Worm (Caenorhabditis elegans) whole organism, mixed stage, embryonic: ENCODE measurements around the gene T16H12.2.
"Not testable (repeated sequence)": the region's sequence is repeated elsewhere in the genome, so short reads cannot be mapped to it uniquely, and the experiment has no call there.

Experiments
- bed-3 ChIP-seq: fragments of 200-800 bp; sonication (Bioruptor generic); optimal IDR thresholded peaks from 3 replicates; lab custom pipeline; 2018; ENCODE audit warnings: mild to moderate bottlenecking, missing genetic modification characterization, moderate library complexity, missing compliant biosample characterization
- blmp-1 ChIP-seq: fragments of 150-350 bp; optimal IDR thresholded peaks from 2 replicates; lab custom pipeline; 2014; ENCODE audit warnings: missing biosample characterization, missing genetic modification characterization
- ceh-39 ChIP-seq: fragments of 150-350 bp; optimal IDR thresholded peaks from 2 replicates; lab custom pipeline; 2014; ENCODE audit warnings: missing biosample characterization, missing genetic modification characterization
- ceh-43 ChIP-seq: fragments of 200-800 bp; sonication (Bioruptor generic); optimal IDR thresholded peaks from 2 replicates; lab custom pipeline; 2018; ENCODE audit warnings: mild to moderate bottlenecking, missing genetic modification characterization, moderate library complexity, missing compliant biosample characterization
- ceh-83 ChIP-seq: fragments of 200-800 bp; sonication (Bioruptor generic); optimal IDR thresholded peaks from 2 replicates; lab custom pipeline; 2018; ENCODE audit warnings: mild to moderate bottlenecking, missing genetic modification characterization, missing compliant biosample characterization
- ces-1 ChIP-seq: fragments of 150-350 bp; optimal IDR thresholded peaks from 2 replicates; lab custom pipeline; 2014; ENCODE audit warnings: missing biosample characterization, missing genetic modification reagents, missing genetic modification characterization
- cnd-1 ChIP-seq: fragments of 200-800 bp; sonication (Bioruptor generic); optimal IDR thresholded peaks from 2 replicates; lab custom pipeline; 2018; ENCODE audit warnings: mild to moderate bottlenecking, missing genetic modification characterization, missing compliant biosample characterization
- drap-1 ChIP-seq: fragments of 200-800 bp; sonication (Bioruptor generic); optimal IDR thresholded peaks from 3 replicates; lab custom pipeline; 2018; ENCODE audit warnings: mild to moderate bottlenecking, missing genetic modification characterization, missing compliant biosample characterization
- elt-1 ChIP-seq: sonication (generic microtip); optimal IDR thresholded peaks from 2 replicates; lab custom pipeline; 2017; ENCODE audit warnings: missing genetic modification characterization, mild to moderate bottlenecking, missing compliant biosample characterization, antibody characterized with exemption, moderate library complexity, borderline replicate concordance; ENCODE audit not compliant: insufficient read depth
- elt-3 ChIP-seq: fragments of 150-350 bp; optimal IDR thresholded peaks from 2 replicates; lab custom pipeline; 2014; ENCODE audit warnings: missing biosample characterization, missing genetic modification characterization
- flh-1 ChIP-seq: fragments of 200-800 bp; sonication (Bioruptor generic); optimal IDR thresholded peaks from 2 replicates; lab custom pipeline; 2018; ENCODE audit warnings: mild to moderate bottlenecking, missing genetic modification characterization, moderate library complexity, missing compliant biosample characterization
- ham-2 ChIP-seq: fragments of 200-800 bp; sonication (Bioruptor generic); optimal IDR thresholded peaks from 2 replicates; lab custom pipeline; 2018; ENCODE audit warnings: mild to moderate bottlenecking, missing genetic modification characterization, missing compliant biosample characterization
- hlh-1 ChIP-seq: fragments of 150-350 bp; optimal IDR thresholded peaks from 2 replicates; lab custom pipeline; 2014; ENCODE audit warnings: missing biosample characterization, missing genetic modification reagents, missing genetic modification characterization
- lin-13 ChIP-seq: fragments of 150-350 bp; optimal IDR thresholded peaks from 2 replicates; lab custom pipeline; 2014; ENCODE audit warnings: missing biosample characterization, missing genetic modification characterization
- lin-32 ChIP-seq: fragments of 200-800 bp; sonication (Bioruptor generic); optimal IDR thresholded peaks from 2 replicates; lab custom pipeline; 2018; ENCODE audit warnings: mild to moderate bottlenecking, missing genetic modification characterization, missing compliant biosample characterization
- lsy-2 ChIP-seq: fragments of 150-350 bp; optimal IDR thresholded peaks from 2 replicates; lab custom pipeline; 2014; ENCODE audit warnings: missing biosample characterization, missing genetic modification characterization
- mab-5 ChIP-seq: fragments of 150-350 bp; optimal IDR thresholded peaks from 2 replicates; lab custom pipeline; 2014; ENCODE audit warnings: missing biosample characterization, missing genetic modification characterization
- mep-1 ChIP-seq: fragments of 150-350 bp; optimal IDR thresholded peaks from 2 replicates; lab custom pipeline; 2017; ENCODE audit warnings: missing biosample characterization, missing genetic modification reagents, missing genetic modification characterization, inconsistent platforms
- mls-2 ChIP-seq: sonication (generic microtip); optimal IDR thresholded peaks from 2 replicates; lab custom pipeline; 2016; ENCODE audit warnings: mild to moderate bottlenecking, missing genetic modification characterization, moderate library complexity, missing compliant biosample characterization
- nhr-2 ChIP-seq: fragments of 150-350 bp; optimal IDR thresholded peaks from 2 replicates; lab custom pipeline; 2014; ENCODE audit warnings: missing biosample characterization, missing genetic modification characterization
- nhr-237 ChIP-seq: fragments of 150-350 bp; optimal IDR thresholded peaks from 2 replicates; lab custom pipeline; 2014; ENCODE audit warnings: missing biosample characterization, missing genetic modification characterization
- nhr-28 ChIP-seq: fragments of 150-350 bp; optimal IDR thresholded peaks from 2 replicates; lab custom pipeline; 2014; ENCODE audit warnings: missing biosample characterization, missing genetic modification characterization
- pha-4 ChIP-seq: fragments of 150-350 bp; optimal IDR thresholded peaks from 2 replicates; lab custom pipeline; 2018; ENCODE audit warnings: missing biosample characterization, missing genetic modification reagents, missing genetic modification characterization
- sem-2 ChIP-seq: fragments of 200-800 bp; sonication (Bioruptor generic); optimal IDR thresholded peaks from 2 replicates; lab custom pipeline; 2018; ENCODE audit warnings: mild to moderate bottlenecking, missing genetic modification characterization, missing compliant biosample characterization
- snpc-4 ChIP-seq: fragments of 150-350 bp; optimal IDR thresholded peaks from 2 replicates; lab custom pipeline; 2014; ENCODE audit warnings: missing biosample characterization, missing genetic modification characterization
- sptf-1 ChIP-seq: sonication (generic microtip); optimal IDR thresholded peaks from 2 replicates; lab custom pipeline; 2017; ENCODE audit warnings: mild to moderate bottlenecking, missing genetic modification characterization, moderate library complexity, missing compliant biosample characterization
- tbx-8 ChIP-seq: fragments of 200-800 bp; sonication (Bioruptor generic); optimal IDR thresholded peaks from 2 replicates; lab custom pipeline; 2018; ENCODE audit warnings: mild to moderate bottlenecking, missing genetic modification characterization, moderate library complexity, missing compliant biosample characterization
- unc-120 ChIP-seq: sonication (generic microtip); optimal IDR thresholded peaks from 2 replicates; lab custom pipeline; 2017; ENCODE audit warnings: missing genetic modification characterization, missing compliant biosample characterization; ENCODE audit not compliant: poor library complexity, severe bottlenecking
- unc-39 ChIP-seq: fragments of 150-350 bp; optimal IDR thresholded peaks from 2 replicates; lab custom pipeline; 2014; ENCODE audit warnings: missing biosample characterization, missing genetic modification characterization
- unc-62 ChIP-seq: fragments of 150-350 bp; optimal IDR thresholded peaks from 2 replicates; lab custom pipeline; 2014; ENCODE audit warnings: missing biosample characterization, missing genetic modification reagents, missing genetic modification characterization
- zip-8 ChIP-seq: fragments of 150-350 bp; optimal IDR thresholded peaks from 2 replicates; lab custom pipeline; 2014; ENCODE audit warnings: missing biosample characterization, missing genetic modification characterization
- ztf-11 ChIP-seq: fragments of 150-350 bp; optimal IDR thresholded peaks from 2 replicates; lab custom pipeline; 2014; ENCODE audit warnings: missing biosample characterization, missing genetic modification characterization

Gene T16H12.2

ce11 chrIII:10050321-10050720 lies 35.8 kb upstream of the T16H12.2 start, which contains the start of gene T16G12.3:
T16G12.3 (plus strand) TSS chrIII:10050621.
- not testable (repeated sequence) for TF ChIP-seq elt-1; nhr-237 (tag; lab: Kevin White, UChicago); drap-1
- TF ChIP-seq, all 35 proteins: peak for 0; not testable (repeated sequence) for 35

DNA sequence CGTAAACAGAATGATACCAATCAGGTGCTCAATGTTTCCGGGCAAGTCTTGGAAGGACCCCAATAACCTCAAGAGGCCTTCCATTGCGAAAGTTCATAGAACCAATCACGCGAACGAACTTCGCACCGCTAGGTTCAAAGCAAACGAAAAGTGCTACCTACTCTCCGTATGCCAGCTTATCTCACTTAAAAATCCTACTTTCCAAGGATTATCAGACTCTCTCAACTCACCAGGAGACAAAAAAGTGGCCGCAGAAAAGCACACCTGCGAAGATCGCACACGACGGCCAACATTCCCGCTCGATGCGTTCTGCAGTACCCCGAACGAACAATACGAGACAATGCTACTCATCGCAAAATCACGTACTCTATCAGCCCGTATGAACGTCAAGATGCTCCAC lies 32.8 kb upstream of the T16H12.2 start, which contains the start of gene T16G12.12:
T16G12.12 (plus strand) TSS at position 301 of the 400 bp plus-strand sequence.
- not testable (repeated sequence) for TF ChIP-seq ceh-39 (tag; lab: Kevin White, UChicago); bed-3; ceh-83 (GFP tag; lab: Kevin White, UChicago)

DNA sequence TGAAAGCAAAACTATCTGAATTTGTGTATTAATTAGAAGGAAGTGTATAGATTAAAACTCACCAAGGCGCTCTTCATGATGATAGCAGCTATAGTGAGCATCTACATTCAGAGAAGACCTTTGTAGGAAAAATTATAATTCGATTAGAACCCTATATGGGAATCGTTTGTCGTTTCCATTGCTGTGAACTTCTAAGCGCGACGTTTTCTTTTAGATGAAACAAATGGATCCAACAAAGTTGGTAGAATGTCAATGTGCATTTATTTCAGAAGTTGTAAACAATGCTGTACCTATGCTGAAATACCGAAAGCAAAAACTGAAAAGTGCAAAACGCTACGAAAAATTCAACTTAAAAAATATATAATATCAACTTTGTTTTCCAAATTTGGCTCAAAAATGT lies 30.1 kb upstream of the T16H12.2 start, which contains the start of gene T16G12.10:
T16G12.10 (minus strand) TSS at position 101 of the 400 bp plus-strand sequence.
- TF ChIP-seq sptf-1 (tag; lab: Kevin White, UChicago) (no peak), snpc-4 (no peak), ces-1 (GFP tag; lab: Kevin White, UChicago) (no peak)

DNA sequence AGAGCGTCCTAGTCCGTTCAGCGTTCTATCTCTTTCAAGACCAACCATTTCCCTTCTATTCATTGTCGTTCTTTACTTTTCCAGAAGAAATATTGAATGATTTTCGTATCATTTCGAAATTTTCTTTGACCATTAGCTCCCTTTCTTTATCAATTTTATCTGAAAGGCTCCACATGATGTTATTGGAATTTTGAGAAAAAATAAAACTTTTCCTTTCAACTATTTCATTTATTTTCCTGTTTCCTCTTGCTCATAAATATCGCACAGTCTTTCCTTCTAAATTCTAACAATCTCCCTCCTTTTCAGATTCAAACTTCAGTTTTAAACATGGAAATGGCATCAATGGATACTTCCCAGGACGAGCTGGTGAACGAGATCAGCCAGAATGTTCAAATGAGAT lies 28.6 kb upstream of the T16H12.2 start, which contains the start of gene T16G12.4:
T16G12.4 (plus strand) TSS at position 301 of the 400 bp plus-strand sequence.
- TF ChIP-seq nhr-237 (tag; lab: Kevin White, UChicago) (no peak), lsy-2 (tag; lab: Kevin White, UChicago) (no peak), drap-1 (no peak), lin-32 (GFP tag; lab: Kevin White, UChicago) (no peak), flh-1 (GFP tag; lab: Kevin White, UChicago) (no peak), nhr-2 (tag; lab: Kevin White, UChicago) (no peak), unc-120 (tag; lab: Kevin White, UChicago) (no peak), hlh-1 (tag; lab: Kevin White, UChicago) (no peak), elt-1 (no peak), blmp-1 (tag; lab: Kevin White, UChicago) (no peak), cnd-1 (no peak), ham-2 (GFP tag; lab: Kevin White, UChicago) (no peak), mab-5 (tag; lab: Kevin White, UChicago) (no peak), ceh-83 (GFP tag; lab: Kevin White, UChicago) (no peak), elt-3 (tag; lab: Kevin White, UChicago) (no peak), sem-2 (GFP tag; lab: Kevin White, UChicago) (no peak), unc-62 (no peak), mls-2 (tag; lab: Kevin White, UChicago) (no peak)

ce11 chrIII:10059002-10059401 lies 27.1 kb upstream of the T16H12.2 start, which contains the start of gene T16G12.8:
T16G12.8 (plus strand) TSS chrIII:10059302.
- no peak for TF ChIP-seq cnd-1
- no peak for TF ChIP-seq sem-2 (GFP tag; lab: Kevin White, UChicago)
- no peak for TF ChIP-seq pha-4
- no peak for TF ChIP-seq unc-62
- TF ChIP-seq sptf-1 (tag; lab: Kevin White, UChicago): no peak
- TF ChIP-seq ztf-11: no peak
- no peak for TF ChIP-seq mep-1 (tag; lab: Kevin White, UChicago)
- TF ChIP-seq snpc-4: no peak
- no peak for TF ChIP-seq zip-8 (tag; lab: Kevin White, UChicago)
- no peak for TF ChIP-seq flh-1 (GFP tag; lab: Kevin White, UChicago)
- TF ChIP-seq drap-1: no peak

DNA sequence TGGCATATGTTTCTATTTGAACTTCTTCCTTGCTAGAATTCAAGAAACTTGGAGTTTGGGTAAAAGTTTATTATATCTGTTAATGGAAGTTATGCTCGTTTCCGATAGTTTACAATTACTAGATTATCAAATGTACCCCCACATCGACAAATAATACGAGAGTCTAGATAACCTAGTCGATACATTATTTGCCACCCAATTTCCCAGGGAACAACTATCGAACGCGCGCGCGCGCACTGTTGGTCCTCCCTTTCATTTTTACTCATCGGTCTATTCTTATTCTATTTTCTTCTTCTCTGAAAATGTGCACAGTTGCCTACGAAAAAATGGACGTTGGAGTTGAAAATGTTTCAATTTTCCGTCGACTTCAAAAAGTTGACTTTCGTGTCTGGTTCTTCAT lies 25.5 kb upstream of the T16H12.2 start, which contains the start of gene T16G12.13:
T16G12.13 (plus strand) TSS at position 293 of the 400 bp plus-strand sequence.
- TF ChIP-seq lin-32 (GFP tag; lab: Kevin White, UChicago): no peak
- no peak for TF ChIP-seq nhr-237 (tag; lab: Kevin White, UChicago)
- no peak for TF ChIP-seq bed-3
- no peak for TF ChIP-seq ceh-39 (tag; lab: Kevin White, UChicago)
- no peak for TF ChIP-seq snpc-4
- TF ChIP-seq ceh-43 (GFP tag; lab: Kevin White, UChicago): no peak
- no peak for TF ChIP-seq ztf-11
- no peak for TF ChIP-seq tbx-8 (GFP tag; lab: Kevin White, UChicago)
- TF ChIP-seq unc-39 (tag; lab: Kevin White, UChicago): no peak
- no peak for TF ChIP-seq nhr-28
- TF ChIP-seq lin-13: no peak
- TF ChIP-seq drap-1: no peak
- TF ChIP-seq, all 35 proteins: peak for 0
